Fruit fly (Drosophila melanogaster) whole organism, embryonic: Measurements from ENCODE around the gene Dpm1.

Source experiments
- B-H2 ChIP-seq: fragments of 200-800 bp; sonication (Bioruptor generic); optimal IDR thresholded peaks from 2 replicates; lab custom pipeline; 2018; ENCODE audit warnings: missing biosample characterization, mild to moderate bottlenecking, missing genetic modification characterization
- Bgb ChIP-seq: fragments of 200-800 bp; sonication (Bioruptor generic); IDR thresholded peaks from 2 replicates; pipeline ENCODE4 v1.3.6; 2022; ENCODE audit warnings: missing biosample characterization, missing genetic modification characterization; ENCODE audit not compliant: partially characterized antibody
- CG10147 ChIP-seq: fragments of 200-800 bp; sonication (Bioruptor generic); optimal IDR thresholded peaks from 2 replicates; lab custom pipeline; 2019; ENCODE audit warnings: missing biosample characterization, mild to moderate bottlenecking, missing genetic modification characterization, moderate library complexity
- CG10274 ChIP-seq: fragments of 200-800 bp; sonication (Bioruptor generic); optimal IDR thresholded peaks from 3 replicates; lab custom pipeline; 2017; ENCODE audit warnings: missing biosample characterization, mild to moderate bottlenecking, missing genetic modification characterization
- CG10959 ChIP-seq: fragments of 200-800 bp; sonication (Bioruptor generic); IDR thresholded peaks from 2 replicates; pipeline ENCODE4 v1.3.6; 2022; ENCODE audit warnings: missing biosample characterization, missing genetic modification characterization
- CG12219 ChIP-seq: fragments of 200-800 bp; sonication (Bioruptor generic); optimal IDR thresholded peaks from 3 replicates; lab custom pipeline; 2018; ENCODE audit warnings: missing biosample characterization, mild to moderate bottlenecking, missing genetic modification characterization
- CG14441 ChIP-seq: fragments of 200-800 bp; sonication (Bioruptor generic); IDR thresholded peaks from 2 replicates; pipeline ENCODE4 v1.3.6; 2022; ENCODE audit warnings: missing biosample characterization, missing genetic modification characterization
- CG14965 ChIP-seq: fragments of 200-800 bp; sonication (Bioruptor generic); optimal IDR thresholded peaks from 2 replicates; lab custom pipeline; 2016; ENCODE audit warnings: missing biosample characterization, missing genetic modification characterization, borderline replicate concordance
- CG1529 ChIP-seq: fragments of 200-800 bp; sonication (Bioruptor generic); optimal IDR thresholded peaks from 3 replicates; lab custom pipeline; 2018; ENCODE audit warnings: missing biosample characterization, missing genetic modification characterization
- CG1647 ChIP-seq: fragments of 200-800 bp; sonication (Bioruptor generic); optimal IDR thresholded peaks from 3 replicates; lab custom pipeline; 2016; ENCODE audit warnings: missing biosample characterization, missing genetic modification characterization
- CG16813 ChIP-seq: fragments of 200-800 bp; sonication (Bioruptor generic); IDR thresholded peaks from 3 replicates; pipeline ENCODE4 v1.3.6; 2022; ENCODE audit warnings: missing biosample characterization, missing genetic modification characterization; ENCODE audit not compliant: partially characterized antibody
- CG16815 ChIP-seq: fragments of 200-800 bp; sonication (Bioruptor generic); optimal IDR thresholded peaks from 3 replicates; lab custom pipeline; 2017; ENCODE audit warnings: missing biosample characterization, mild to moderate bottlenecking, missing genetic modification characterization
- CG17912 ChIP-seq: fragments of 200-800 bp; sonication (Bioruptor generic); optimal IDR thresholded peaks from 2 replicates; lab custom pipeline; 2018; ENCODE audit warnings: missing biosample characterization, mild to moderate bottlenecking, missing genetic modification characterization
- CG2712 ChIP-seq: fragments of 200-800 bp; optimal IDR thresholded peaks from 3 replicates; lab custom pipeline; 2019; ENCODE audit warnings: missing biosample characterization, mild to moderate bottlenecking, missing genetic modification characterization, moderate library complexity
- CG3847 ChIP-seq: fragments of 200-800 bp; sonication (Bioruptor generic); IDR thresholded peaks from 2 replicates; pipeline ENCODE4 v1.3.6; 2022; ENCODE audit warnings: missing biosample characterization, missing genetic modification characterization
- CG4328 ChIP-seq: fragments of 200-800 bp; sonication (Bioruptor generic); optimal IDR thresholded peaks from 3 replicates; lab custom pipeline; 2017; ENCODE audit warnings: missing biosample characterization, missing genetic modification reagents, missing genetic modification characterization
- CG4404 ChIP-seq: fragments of 200-800 bp; sonication (Bioruptor generic); IDR thresholded peaks from 2 replicates; pipeline ENCODE4 v1.3.6; 2022; ENCODE audit warnings: missing biosample characterization, missing genetic modification characterization
- CG6813 ChIP-seq: fragments of 200-800 bp; sonication (Bioruptor generic); optimal IDR thresholded peaks from 2 replicates; lab custom pipeline; 2017; ENCODE audit warnings: missing biosample characterization, missing genetic modification characterization, mild to moderate bottlenecking, moderate library complexity, missing genetic modification reagents
- CG7987 ChIP-seq: fragments of 200-800 bp; sonication (Bioruptor generic); optimal IDR thresholded peaks from 2 replicates; lab custom pipeline; 2018; ENCODE audit warnings: missing biosample characterization, mild to moderate bottlenecking, missing genetic modification characterization, moderate library complexity
- CG8924 ChIP-seq: fragments of 200-800 bp; optimal IDR thresholded peaks from 3 replicates; lab custom pipeline; 2019; ENCODE audit warnings: missing biosample characterization, mild to moderate bottlenecking, missing genetic modification characterization, moderate library complexity
- CTCF ChIP-seq: fragments of 200-800 bp; sonication (Bioruptor generic); optimal IDR thresholded peaks from 2 replicates; lab custom pipeline; 2017; ENCODE audit warnings: missing biosample characterization, mild to moderate bottlenecking, missing genetic modification characterization, moderate library complexity
- CoRest ChIP-seq: fragments of 200-800 bp; sonication (Bioruptor generic); optimal IDR thresholded peaks from 3 replicates; lab custom pipeline; 2018; ENCODE audit warnings: missing biosample characterization, mild to moderate bottlenecking, missing genetic modification characterization, moderate library complexity
- Dad ChIP-seq: fragments of 200-800 bp; sonication (Bioruptor generic); optimal IDR thresholded peaks from 3 replicates; lab custom pipeline; 2016; ENCODE audit warnings: missing biosample characterization, missing genetic modification characterization
- Dp ChIP-seq: fragments of 200-800 bp; sonication (Bioruptor generic); optimal IDR thresholded peaks from 2 replicates; lab custom pipeline; 2018; ENCODE audit warnings: missing biosample characterization, mild to moderate bottlenecking, missing genetic modification characterization, moderate library complexity
- Drgx ChIP-seq: fragments of 200-800 bp; sonication (Bioruptor generic); IDR thresholded peaks from 2 replicates; pipeline ENCODE4 v1.3.6; 2022; ENCODE audit warnings: missing biosample characterization, missing genetic modification characterization
- Hey ChIP-seq: fragments of 200-800 bp; sonication (Bioruptor generic); optimal IDR thresholded peaks from 3 replicates; lab custom pipeline; 2018; ENCODE audit warnings: missing biosample characterization, mild to moderate bottlenecking, missing genetic modification characterization
- MBD-R2 ChIP-seq: fragments of 200-800 bp; sonication (Bioruptor generic); IDR thresholded peaks from 2 replicates; pipeline ENCODE4 v1.3.6; 2022; ENCODE audit warnings: missing biosample characterization, missing genetic modification characterization
- Mrtf ChIP-seq: fragments of 200-800 bp; sonication (Bioruptor generic); IDR thresholded peaks from 3 replicates; pipeline ENCODE4 v1.3.6; 2022; ENCODE audit warnings: missing biosample characterization, missing genetic modification characterization
- NFAT ChIP-seq: fragments of 200-800 bp; sonication (Bioruptor generic); IDR thresholded peaks from 2 replicates; pipeline ENCODE4 v1.3.6; 2022; ENCODE audit warnings: missing biosample characterization, missing genetic modification characterization
- Opbp ChIP-seq: fragments of 200-800 bp; sonication (Bioruptor generic); IDR thresholded peaks from 3 replicates; pipeline ENCODE4 v1.3.6; 2022; ENCODE audit warnings: missing biosample characterization, missing genetic modification characterization; ENCODE audit not compliant: partially characterized antibody
- Ssrp ChIP-seq: fragments of 200-800 bp; sonication (Bioruptor generic); optimal IDR thresholded peaks from 2 replicates; lab custom pipeline; 2018; ENCODE audit warnings: missing biosample characterization, mild to moderate bottlenecking, missing genetic modification characterization, moderate library complexity
- amos ChIP-seq: fragments of 200-800 bp; sonication (Bioruptor generic); IDR thresholded peaks from 2 replicates; pipeline ENCODE4 v1.3.6; 2022; ENCODE audit warnings: missing biosample characterization, missing genetic modification characterization; ENCODE audit not compliant: partially characterized antibody
- ato ChIP-seq: fragments of 200-800 bp; sonication (Bioruptor generic); IDR thresholded peaks from 2 replicates; pipeline ENCODE4 v1.3.6; 2022; ENCODE audit warnings: missing biosample characterization, missing genetic modification characterization; ENCODE audit not compliant: partially characterized antibody
- bbx ChIP-seq: fragments of 200-800 bp; sonication (Bioruptor generic); IDR thresholded peaks from 2 replicates; pipeline ENCODE4 v1.3.6; 2022; ENCODE audit warnings: missing biosample characterization, missing genetic modification characterization; ENCODE audit not compliant: partially characterized antibody
- dm ChIP-seq: fragments of 200-800 bp; sonication (Bioruptor generic); optimal IDR thresholded peaks from 3 replicates; lab custom pipeline; 2016; ENCODE audit warnings: missing biosample characterization, missing genetic modification characterization
- dysf ChIP-seq: fragments of 200-800 bp; sonication (Bioruptor generic); IDR thresholded peaks from 3 replicates; pipeline ENCODE4 v1.3.6; 2022; ENCODE audit warnings: missing biosample characterization, missing genetic modification characterization
- ewg ChIP-seq: fragments of 200-800 bp; sonication (Bioruptor generic); optimal IDR thresholded peaks from 3 replicates; lab custom pipeline; 2017; ENCODE audit warnings: mild to moderate bottlenecking, missing biosample characterization, missing genetic modification reagents, missing genetic modification characterization
- ind ChIP-seq: fragments of 200-800 bp; sonication (Bioruptor generic); optimal IDR thresholded peaks from 3 replicates; lab custom pipeline; 2016; ENCODE audit warnings: missing biosample characterization, missing genetic modification characterization
- inv ChIP-seq: fragments of 200-800 bp; sonication (Bioruptor generic); IDR thresholded peaks from 2 replicates; pipeline ENCODE4 v1.3.6; 2022; ENCODE audit warnings: missing biosample characterization, missing genetic modification characterization; ENCODE audit not compliant: partially characterized antibody
- onecut ChIP-seq: fragments of 200-800 bp; sonication (Bioruptor generic); IDR thresholded peaks from 2 replicates; pipeline ENCODE4 v1.3.6; 2022; ENCODE audit warnings: missing biosample characterization, missing genetic modification characterization
- peb ChIP-seq: fragments of 200-800 bp; sonication (Bioruptor generic); IDR thresholded peaks from 2 replicates; pipeline ENCODE4 v1.3.6; 2022; ENCODE audit warnings: missing biosample characterization, missing genetic modification characterization
- prd ChIP-seq, 3 experiments: fragments of >200 bp in 2 of 3; fragments of 200-800 bp in 1 of 3; sonication (Bioruptor generic) in 1 of 3; optimal IDR thresholded peaks in 2 of 3; IDR thresholded peaks in 1 of 3; 2 replicates in 2 of 3; 3 replicates in 1 of 3; pipeline versions ENCODE4 v1.3.6 to Lab custom; 2017 to 2022; ENCODE audit warnings: missing biosample characterization in 1 of 3, missing genetic modification characterization in 1 of 3
- slbo ChIP-seq: fragments of 200-800 bp; sonication (Bioruptor generic); IDR thresholded peaks from 2 replicates; pipeline ENCODE4 v1.3.6; 2022; ENCODE audit warnings: missing biosample characterization, missing genetic modification characterization
- sqz ChIP-seq: fragments of 200-800 bp; sonication (Bioruptor generic); optimal IDR thresholded peaks from 3 replicates; lab custom pipeline; 2018; ENCODE audit warnings: missing biosample characterization, mild to moderate bottlenecking, missing genetic modification characterization
- tgo ChIP-seq: fragments of 200-800 bp; sonication (Bioruptor generic); IDR thresholded peaks from 3 replicates; pipeline ENCODE4 v1.3.6; 2022; ENCODE audit warnings: missing biosample characterization, missing genetic modification characterization
- tio ChIP-seq: fragments of 200-800 bp; sonication (Bioruptor generic); optimal IDR thresholded peaks from 2 replicates; lab custom pipeline; 2017; ENCODE audit warnings: missing biosample characterization, missing genetic modification characterization, inconsistent platforms
- unpg ChIP-seq: fragments of 200-800 bp; sonication (Bioruptor generic); optimal IDR thresholded peaks from 3 replicates; lab custom pipeline; 2018; ENCODE audit warnings: missing biosample characterization, mild to moderate bottlenecking, missing genetic modification characterization, moderate library complexity
- zen2 ChIP-seq: fragments of 200-800 bp; sonication (Bioruptor generic); IDR thresholded peaks from 3 replicates; pipeline ENCODE4 v1.3.6; 2022; ENCODE audit warnings: missing biosample characterization, missing genetic modification characterization; ENCODE audit not compliant: partially characterized antibody

The Dpm1 gene

dm6 chr2L:19518636-19519086 lies 7.5 kb downstream of the Dpm1 start, which contains the start of gene CG10132 (continued):
- TF ChIP-seq CG16813 (peak; percentile 53; the same call in 2 of the 3 replicates), tgo (GFP tag; lab: Robert Waterston, UW) (no peak), onecut (GFP tag; lab: Robert Waterston, UW) (0 out of 2 replicates have a peak, but pooled peaks have one; percentile 6), zen2 (GFP tag; lab: Robert Waterston, UW) (peak; percentile 75), Bgb (peak; percentile 41; the same call in 1 of the 2 replicates), CG10147 (GFP tag; lab: Kevin White, UChicago) (no peak), CG6813 (GFP tag; lab: Kevin White, UChicago) (no peak), CG17912 (GFP tag; lab: Kevin White, UChicago) (no peak), NFAT (GFP tag; lab: Robert Waterston, UW) (no peak), CG12219 (GFP tag; lab: Kevin White, UChicago) (no peak), MBD-R2 (GFP tag; lab: Robert Waterston, UW) (0 out of 2 replicates have a peak, but pooled peaks have one; percentile 10), Dp (GFP tag; lab: Kevin White, UChicago) (peak; percentile 29), Hey (tag; lab: Kevin White, UChicago) (no peak), CG1647 (GFP tag; lab: Kevin White, UChicago) (no peak), dm (GFP tag; lab: Kevin White, UChicago) (no peak), bbx (GFP tag; lab: Robert Waterston, UW) (peak; percentile 53; the same call in 1 of the 2 replicates), Dad (GFP tag; lab: Kevin White, UChicago) (no peak), Drgx (GFP tag; lab: Robert Waterston, UW) (0 out of 2 replicates have a peak, but pooled peaks have one; percentile 14), dysf (GFP tag; lab: Robert Waterston, UW) (no peak), ind (GFP tag; lab: Kevin White, UChicago) (no peak), CG8924 (tag; lab: Kevin White, UChicago) (no peak), CG14965 (GFP tag; lab: Kevin White, UChicago) (no peak), Ssrp (tag; lab: Kevin White, UChicago) (no peak), peb (GFP tag; lab: Robert Waterston, UW) (no peak), Mrtf (GFP tag; lab: Robert Waterston, UW) (no peak), CG1529 (GFP tag; lab: Kevin White, UChicago) (no peak), Opbp (0 out of 3 replicates have a peak, but pooled peaks have one; percentile 13), CG4328 (GFP tag; lab: Kevin White, UChicago) (no peak), CG10274 (no peak), unpg (GFP tag; lab: Kevin White, UChicago) (no peak), ewg (GFP tag; lab: Kevin White, UChicago) (peak; percentile 32), CTCF (GFP tag; lab: Kevin White, UChicago) (peak; percentile 73), ato (GFP tag; lab: Robert Waterston, UW) (peak; percentile 53), amos (GFP tag; lab: Robert Waterston, UW) (peak; percentile 30; the same call in 1 of the 2 replicates)
- TF ChIP-seq, all 482 proteins: peak for 45

- TF ChIP-seq B-H2 (GFP tag; lab: Kevin White, UChicago) (peak; percentile 5), CG10959 (GFP tag; lab: Robert Waterston, UW) (no peak), CoRest (tag; lab: Kevin White, UChicago) (peak; percentile 56), CG2712 (peak; percentile 72), prd (optimal IDR thresholded peaks at IDR 0.05; lab: Kevin White, UChicago) (no peak), prd (GFP tag; IDR thresholded peaks at IDR 0.05; lab: Robert Waterston, UW) (peak; percentile 36), inv (peak; percentile 28; the same call in 1 of the 2 replicates), tio (GFP tag; lab: Kevin White, UChicago) (no peak), CG7987 (GFP tag; lab: Kevin White, UChicago) (no peak), CG3847 (GFP tag; lab: Robert Waterston, UW) (no peak; the same call in 1 of the 2 replicates), slbo (peak; percentile 59), CG14441 (peak; percentile 53; the same call in 1 of the 2 replicates), CG4404 (GFP tag; lab: Robert Waterston, UW) (no peak), sqz (GFP tag; lab: Kevin White, UChicago) (no peak), zen2 (GFP tag; lab: Robert Waterston, UW) (peak; percentile 91), CG16815 (GFP tag; lab: Kevin White, UChicago) (no peak)
Observed at dm6 chr2L:19517154-19517814, 8.9 kb downstream of the Dpm1 start, which contains the start of gene Hasp. TSS of gene Hasp (minus strand) at chr2L:19517204.
